Worm (Caenorhabditis elegans) whole organism, mixed stage, embryonic: ENCODE results near the gene scl-9.
A peak's percentile ranks its signal among the peaks of the same experiment; 100 is the strongest.

ENCODE experiments used
- M03D4.4 ChIP-seq: sonication (generic microtip); optimal IDR thresholded peaks from 2 replicates; lab custom pipeline; 2017; ENCODE audit warnings: mild to moderate bottlenecking, missing genetic modification characterization, missing compliant biosample characterization
- bed-3 ChIP-seq: fragments of 200-800 bp; sonication (Bioruptor generic); optimal IDR thresholded peaks from 3 replicates; lab custom pipeline; 2018; ENCODE audit warnings: mild to moderate bottlenecking, missing genetic modification characterization, moderate library complexity, missing compliant biosample characterization
- blmp-1 ChIP-seq: fragments of 150-350 bp; optimal IDR thresholded peaks from 2 replicates; lab custom pipeline; 2014; ENCODE audit warnings: missing biosample characterization, missing genetic modification characterization
- ceh-39 ChIP-seq: fragments of 150-350 bp; optimal IDR thresholded peaks from 2 replicates; lab custom pipeline; 2014; ENCODE audit warnings: missing biosample characterization, missing genetic modification characterization
- ceh-43 ChIP-seq: fragments of 200-800 bp; sonication (Bioruptor generic); optimal IDR thresholded peaks from 2 replicates; lab custom pipeline; 2018; ENCODE audit warnings: mild to moderate bottlenecking, missing genetic modification characterization, moderate library complexity, missing compliant biosample characterization
- ceh-83 ChIP-seq: fragments of 200-800 bp; sonication (Bioruptor generic); optimal IDR thresholded peaks from 2 replicates; lab custom pipeline; 2018; ENCODE audit warnings: mild to moderate bottlenecking, missing genetic modification characterization, missing compliant biosample characterization
- ces-1 ChIP-seq: fragments of 150-350 bp; optimal IDR thresholded peaks from 2 replicates; lab custom pipeline; 2014; ENCODE audit warnings: missing biosample characterization, missing genetic modification reagents, missing genetic modification characterization
- cnd-1 ChIP-seq: fragments of 200-800 bp; sonication (Bioruptor generic); optimal IDR thresholded peaks from 2 replicates; lab custom pipeline; 2018; ENCODE audit warnings: mild to moderate bottlenecking, missing genetic modification characterization, missing compliant biosample characterization
- drap-1 ChIP-seq: fragments of 200-800 bp; sonication (Bioruptor generic); optimal IDR thresholded peaks from 3 replicates; lab custom pipeline; 2018; ENCODE audit warnings: mild to moderate bottlenecking, missing genetic modification characterization, missing compliant biosample characterization
- elt-1 ChIP-seq: sonication (generic microtip); optimal IDR thresholded peaks from 2 replicates; lab custom pipeline; 2017; ENCODE audit warnings: missing genetic modification characterization, mild to moderate bottlenecking, missing compliant biosample characterization, antibody characterized with exemption, moderate library complexity, borderline replicate concordance; ENCODE audit not compliant: insufficient read depth
- elt-3 ChIP-seq: fragments of 150-350 bp; optimal IDR thresholded peaks from 2 replicates; lab custom pipeline; 2014; ENCODE audit warnings: missing biosample characterization, missing genetic modification characterization
- flh-1 ChIP-seq: fragments of 200-800 bp; sonication (Bioruptor generic); optimal IDR thresholded peaks from 2 replicates; lab custom pipeline; 2018; ENCODE audit warnings: mild to moderate bottlenecking, missing genetic modification characterization, moderate library complexity, missing compliant biosample characterization
- ham-2 ChIP-seq: fragments of 200-800 bp; sonication (Bioruptor generic); optimal IDR thresholded peaks from 2 replicates; lab custom pipeline; 2018; ENCODE audit warnings: mild to moderate bottlenecking, missing genetic modification characterization, missing compliant biosample characterization
- hlh-1 ChIP-seq: fragments of 150-350 bp; optimal IDR thresholded peaks from 2 replicates; lab custom pipeline; 2014; ENCODE audit warnings: missing biosample characterization, missing genetic modification reagents, missing genetic modification characterization
- lin-13 ChIP-seq: fragments of 150-350 bp; optimal IDR thresholded peaks from 2 replicates; lab custom pipeline; 2014; ENCODE audit warnings: missing biosample characterization, missing genetic modification characterization
- lin-32 ChIP-seq: fragments of 200-800 bp; sonication (Bioruptor generic); optimal IDR thresholded peaks from 2 replicates; lab custom pipeline; 2018; ENCODE audit warnings: mild to moderate bottlenecking, missing genetic modification characterization, missing compliant biosample characterization
- lsy-2 ChIP-seq: fragments of 150-350 bp; optimal IDR thresholded peaks from 2 replicates; lab custom pipeline; 2014; ENCODE audit warnings: missing biosample characterization, missing genetic modification characterization
- mab-5 ChIP-seq: fragments of 150-350 bp; optimal IDR thresholded peaks from 2 replicates; lab custom pipeline; 2014; ENCODE audit warnings: missing biosample characterization, missing genetic modification characterization
- mep-1 ChIP-seq: fragments of 150-350 bp; optimal IDR thresholded peaks from 2 replicates; lab custom pipeline; 2017; ENCODE audit warnings: missing biosample characterization, missing genetic modification reagents, missing genetic modification characterization, inconsistent platforms
- mls-2 ChIP-seq: sonication (generic microtip); optimal IDR thresholded peaks from 2 replicates; lab custom pipeline; 2016; ENCODE audit warnings: mild to moderate bottlenecking, missing genetic modification characterization, moderate library complexity, missing compliant biosample characterization
- nhr-12 ChIP-seq: fragments of 150-350 bp; optimal IDR thresholded peaks from 2 replicates; lab custom pipeline; 2014; ENCODE audit warnings: missing biosample characterization, missing genetic modification characterization
- nhr-2 ChIP-seq: fragments of 150-350 bp; optimal IDR thresholded peaks from 2 replicates; lab custom pipeline; 2014; ENCODE audit warnings: missing biosample characterization, missing genetic modification characterization
- nhr-237 ChIP-seq: fragments of 150-350 bp; optimal IDR thresholded peaks from 2 replicates; lab custom pipeline; 2014; ENCODE audit warnings: missing biosample characterization, missing genetic modification characterization
- nhr-28 ChIP-seq: fragments of 150-350 bp; optimal IDR thresholded peaks from 2 replicates; lab custom pipeline; 2014; ENCODE audit warnings: missing biosample characterization, missing genetic modification characterization
- nhr-76 ChIP-seq: sonication (generic microtip); optimal IDR thresholded peaks from 2 replicates; lab custom pipeline; 2017; ENCODE audit warnings: missing biosample characterization, missing genetic modification characterization
- pha-4 ChIP-seq: fragments of 150-350 bp; optimal IDR thresholded peaks from 2 replicates; lab custom pipeline; 2018; ENCODE audit warnings: missing biosample characterization, missing genetic modification reagents, missing genetic modification characterization
- sem-2 ChIP-seq: fragments of 200-800 bp; sonication (Bioruptor generic); optimal IDR thresholded peaks from 2 replicates; lab custom pipeline; 2018; ENCODE audit warnings: mild to moderate bottlenecking, missing genetic modification characterization, missing compliant biosample characterization
- snpc-4 ChIP-seq: fragments of 150-350 bp; optimal IDR thresholded peaks from 2 replicates; lab custom pipeline; 2014; ENCODE audit warnings: missing biosample characterization, missing genetic modification characterization
- sptf-1 ChIP-seq: sonication (generic microtip); optimal IDR thresholded peaks from 2 replicates; lab custom pipeline; 2017; ENCODE audit warnings: mild to moderate bottlenecking, missing genetic modification characterization, moderate library complexity, missing compliant biosample characterization
- tbx-8 ChIP-seq: fragments of 200-800 bp; sonication (Bioruptor generic); optimal IDR thresholded peaks from 2 replicates; lab custom pipeline; 2018; ENCODE audit warnings: mild to moderate bottlenecking, missing genetic modification characterization, moderate library complexity, missing compliant biosample characterization
- unc-120 ChIP-seq: sonication (generic microtip); optimal IDR thresholded peaks from 2 replicates; lab custom pipeline; 2017; ENCODE audit warnings: missing genetic modification characterization, missing compliant biosample characterization; ENCODE audit not compliant: poor library complexity, severe bottlenecking
- unc-39 ChIP-seq: fragments of 150-350 bp; optimal IDR thresholded peaks from 2 replicates; lab custom pipeline; 2014; ENCODE audit warnings: missing biosample characterization, missing genetic modification characterization
- unc-62 ChIP-seq: fragments of 150-350 bp; optimal IDR thresholded peaks from 2 replicates; lab custom pipeline; 2014; ENCODE audit warnings: missing biosample characterization, missing genetic modification reagents, missing genetic modification characterization
- zip-8 ChIP-seq: fragments of 150-350 bp; optimal IDR thresholded peaks from 2 replicates; lab custom pipeline; 2014; ENCODE audit warnings: missing biosample characterization, missing genetic modification characterization
- ztf-11 ChIP-seq: fragments of 150-350 bp; optimal IDR thresholded peaks from 2 replicates; lab custom pipeline; 2014; ENCODE audit warnings: missing biosample characterization, missing genetic modification characterization

scl-9 gene

ce11 chrIV:13085675-13086074 is 38.7 kb downstream of the scl-9 start:
- no peak for TF ChIP-seq flh-1 (GFP tag; lab: Kevin White, UChicago)
- TF ChIP-seq elt-1 (tag; lab: Kevin White, UChicago), result no peak
- no peak for TF ChIP-seq zip-8
- no peak for TF ChIP-seq nhr-76 (tag; lab: Kevin White, UChicago)
- no peak for TF ChIP-seq pha-4
- no peak for TF ChIP-seq bed-3 (GFP tag; lab: Kevin White, UChicago)
- no peak for TF ChIP-seq sem-2 (GFP tag; lab: Kevin White, UChicago)
- TF ChIP-seq nhr-2 (tag; lab: Kevin White, UChicago), result no peak
- no peak for TF ChIP-seq blmp-1 (tag; lab: Kevin White, UChicago)
- TF ChIP-seq lin-32, result no peak
- TF ChIP-seq cnd-1 (tag; lab: Kevin White, UChicago), result no peak
- TF ChIP-seq ceh-83 (GFP tag; lab: Kevin White, UChicago), result no peak
- no peak for TF ChIP-seq unc-62
- no peak for TF ChIP-seq ces-1 (GFP tag; lab: Kevin White, UChicago)
- TF ChIP-seq ceh-39 (tag; lab: Kevin White, UChicago), result no peak
- no peak for TF ChIP-seq nhr-28
- no peak for TF ChIP-seq lin-13 (tag; lab: Kevin White, UChicago)
- TF ChIP-seq lsy-2, result no peak
- TF ChIP-seq nhr-12, result no peak
- no peak for TF ChIP-seq mab-5 (tag; lab: Kevin White, UChicago)
- TF ChIP-seq, all 35 proteins: peak for 0

ce11 chrIV:13086705-13087104 is 39.8 kb downstream of the scl-9 start, which contains the start of gene spin-2:
Gene spin-2, plus strand, starts transcription at chrIV:13087005.
- no peak for TF ChIP-seq nhr-237
- TF ChIP-seq lin-13 (tag; lab: Kevin White, UChicago), result no peak
- TF ChIP-seq ceh-43, result no peak
- TF ChIP-seq ham-2, result no peak
- TF ChIP-seq nhr-76 (tag; lab: Kevin White, UChicago), result no peak
- TF ChIP-seq lsy-2, result no peak
- no peak for TF ChIP-seq lin-32

ce11 chrIV:13089671-13090242 is 42.8 kb downstream of the scl-9 start:
- TF ChIP-seq sptf-1 (peak; percentile 16), nhr-237 (no peak)

ce11 chrIV:13090967-13091366 is 44.0 kb downstream of the scl-9 start, which contains the start of gene col-132:
Gene col-132, minus strand, starts transcription at chrIV:13091067.
- TF ChIP-seq unc-120 (tag; lab: Kevin White, UChicago) (no peak), sptf-1 (no peak), sem-2 (GFP tag; lab: Kevin White, UChicago) (no peak), flh-1 (GFP tag; lab: Kevin White, UChicago) (no peak), mls-2 (no peak), nhr-2 (tag; lab: Kevin White, UChicago) (no peak), pha-4 (no peak), blmp-1 (tag; lab: Kevin White, UChicago) (no peak)
- TF ChIP-seq, all 35 proteins: peak for 0

ce11 chrIV:13093677-13094076 is 46.7 kb downstream of the scl-9 start, which contains the start of the genes prcc-1 and C39E9.12:
Gene prcc-1, minus strand, starts transcription at chrIV:13093795.
Gene C39E9.12, plus strand, starts transcription at chrIV:13094007.
- TF ChIP-seq nhr-12 (no peak), hlh-1 (tag; lab: Kevin White, UChicago) (peak; percentile 61), lin-13 (tag; lab: Kevin White, UChicago) (no peak), nhr-2 (tag; lab: Kevin White, UChicago) (no peak), unc-39 (tag; lab: Kevin White, UChicago) (no peak), ces-1 (GFP tag; lab: Kevin White, UChicago) (no peak), pha-4 (peak; percentile 25), snpc-4 (tag; lab: Kevin White, UChicago) (no peak), zip-8 (no peak), lin-32 (no peak), flh-1 (GFP tag; lab: Kevin White, UChicago) (no peak), blmp-1 (tag; lab: Kevin White, UChicago) (no peak), elt-1 (tag; lab: Kevin White, UChicago) (no peak), mep-1 (tag; lab: Kevin White, UChicago) (peak; percentile 68), tbx-8 (GFP tag; lab: Kevin White, UChicago) (no peak), ceh-39 (tag; lab: Kevin White, UChicago) (peak; percentile 76), unc-62 (peak; percentile 33), cnd-1 (tag; lab: Kevin White, UChicago) (no peak), ztf-11 (tag; lab: Kevin White, UChicago) (no peak), M03D4.4 (tag; lab: Kevin White, UChicago) (no peak), nhr-28 (no peak), ceh-43 (no peak), sem-2 (GFP tag; lab: Kevin White, UChicago) (no peak), ceh-83 (GFP tag; lab: Kevin White, UChicago) (no peak), nhr-76 (tag; lab: Kevin White, UChicago) (no peak), mls-2 (no peak), unc-120 (tag; lab: Kevin White, UChicago) (no peak), bed-3 (GFP tag; lab: Kevin White, UChicago) (no peak), ham-2 (no peak), nhr-237 (peak; percentile 70), elt-3 (tag; lab: Kevin White, UChicago) (no peak), lsy-2 (peak; percentile 71), sptf-1 (no peak), drap-1 (GFP tag; lab: Kevin White, UChicago) (no peak), mab-5 (tag; lab: Kevin White, UChicago) (no peak)
